Worm (Caenorhabditis elegans) whole organism, young adult: ENCODE data around the gene F26F4.8.
A peak's percentile ranks its signal among the peaks of the same experiment; 100 is the strongest.

Experiments used
- C17E4.6 ChIP-seq: fragments of 200-800 bp; sonication (Bioruptor generic); IDR thresholded peaks from 2 replicates; pipeline ENCODE4 v1.3.6; 2022; ENCODE audit warnings: missing genetic modification reagents, missing genetic modification characterization, missing compliant biosample characterization
- D2030.7 ChIP-seq: fragments of 200-800 bp; sonication (Bioruptor generic); IDR thresholded peaks from 2 replicates; pipeline ENCODE4 v1.3.6; 2022; ENCODE audit warnings: missing genetic modification reagents, missing genetic modification characterization, missing compliant biosample characterization
- F23B12.7 ChIP-seq: sonication (generic microtip); optimal IDR thresholded peaks from 2 replicates; lab custom pipeline; 2017; ENCODE audit warnings: missing genetic modification characterization, mild to moderate bottlenecking, missing compliant biosample characterization, antibody characterized with exemption, moderate library complexity; ENCODE audit not compliant: insufficient read depth
- F49E8.2 ChIP-seq: sonication (generic microtip); optimal IDR thresholded peaks from 3 replicates; lab custom pipeline; 2017; ENCODE audit warnings: missing genetic modification characterization, mild to moderate bottlenecking, missing compliant biosample characterization, antibody characterized with exemption, moderate library complexity; ENCODE audit not compliant: insufficient read depth
- T07F8.4 ChIP-seq: sonication (generic microtip); optimal IDR thresholded peaks from 2 replicates; lab custom pipeline; 2016; ENCODE audit warnings: mild to moderate bottlenecking, missing genetic modification characterization, moderate library complexity, missing compliant biosample characterization
- Y56A3A.18 ChIP-seq: fragments of 200-800 bp; sonication (Bioruptor generic); IDR thresholded peaks from 2 replicates; pipeline ENCODE4 v1.3.6; 2022; ENCODE audit warnings: missing genetic modification reagents, missing genetic modification characterization, missing compliant biosample characterization
- Y95B8A.8 ChIP-seq: fragments of 200-800 bp; sonication (Bioruptor generic); IDR thresholded peaks from 2 replicates; pipeline ENCODE4 v1.3.6; 2022; ENCODE audit warnings: missing genetic modification reagents, missing genetic modification characterization, missing compliant biosample characterization
- ZK185.1 ChIP-seq: sonication (generic microtip); optimal IDR thresholded peaks from 2 replicates; lab custom pipeline; 2016; ENCODE audit warnings: mild to moderate bottlenecking, missing genetic modification characterization, missing compliant biosample characterization; ENCODE audit not compliant: poor library complexity, severe bottlenecking
- aptf-2 ChIP-seq: fragments of 200-800 bp; sonication (Bioruptor generic); conservative IDR thresholded peaks from 2 replicates; pipeline ENCODE4 v1.3.6; 2022; ENCODE audit warnings: missing genetic modification reagents, missing genetic modification characterization, missing compliant biosample characterization
- attf-3 ChIP-seq: fragments of 200-800 bp; sonication (Bioruptor generic); conservative IDR thresholded peaks from 2 replicates; pipeline ENCODE4 v1.3.6; 2022; ENCODE audit warnings: missing genetic modification reagents, missing genetic modification characterization, missing compliant biosample characterization
- ccch-3 ChIP-seq: fragments of 200-800 bp; sonication (Bioruptor generic); optimal IDR thresholded peaks from 2 replicates; lab custom pipeline; 2018; ENCODE audit warnings: mild to moderate bottlenecking, missing genetic modification characterization, missing compliant biosample characterization
- cebp-2 ChIP-seq: fragments of 200-800 bp; sonication (Bioruptor generic); IDR thresholded peaks from 2 replicates; pipeline ENCODE4 v1.3.6; 2022; ENCODE audit warnings: missing genetic modification characterization, missing compliant biosample characterization
- ceh-27 ChIP-seq: fragments of 200-800 bp; sonication (Bioruptor generic); optimal IDR thresholded peaks from 2 replicates; lab custom pipeline; 2018; ENCODE audit warnings: mild to moderate bottlenecking, missing genetic modification characterization, moderate library complexity, missing compliant biosample characterization
- ceh-40 ChIP-seq: fragments of 200-800 bp; sonication (Bioruptor generic); IDR thresholded peaks from 2 replicates; pipeline ENCODE4 v1.3.6; 2022; ENCODE audit warnings: missing genetic modification characterization, missing compliant biosample characterization
- ceh-58 ChIP-seq: fragments of 200-800 bp; sonication (Bioruptor generic); IDR thresholded peaks from 2 replicates; pipeline ENCODE4 v1.3.6; 2022; ENCODE audit warnings: missing genetic modification characterization, missing compliant biosample characterization
- ceh-91 ChIP-seq: fragments of 200-800 bp; sonication (Bioruptor generic); IDR thresholded peaks from 2 replicates; pipeline ENCODE4 v1.3.6; 2022; ENCODE audit warnings: missing genetic modification reagents, missing genetic modification characterization, missing compliant biosample characterization
- egrh-3 ChIP-seq: fragments of 200-800 bp; sonication (Bioruptor generic); IDR thresholded peaks from 2 replicates; pipeline ENCODE4 v1.3.6; 2022; ENCODE audit warnings: missing genetic modification reagents, missing genetic modification characterization, missing compliant biosample characterization
- ekl-4 ChIP-seq: fragments of 200-800 bp; sonication (Bioruptor generic); IDR thresholded peaks from 2 replicates; pipeline ENCODE4 v1.3.6; 2022; ENCODE audit warnings: missing genetic modification reagents, missing genetic modification characterization, missing compliant biosample characterization
- him-1 ChIP-seq: sonication (generic microtip); optimal IDR thresholded peaks from 2 replicates; lab custom pipeline; 2016; ENCODE audit warnings: missing genotype, missing genetic modification reagents, missing genetic modification characterization, missing compliant biosample characterization
- hlh-12 ChIP-seq: sonication (generic microtip); optimal IDR thresholded peaks from 2 replicates; lab custom pipeline; 2016; ENCODE audit warnings: missing genetic modification characterization, missing compliant biosample characterization
- hmg-1.2 ChIP-seq: fragments of 200-800 bp; sonication (Bioruptor generic); IDR thresholded peaks from 2 replicates; pipeline ENCODE4 v1.3.6; 2022; ENCODE audit warnings: missing genetic modification reagents, missing genetic modification characterization, missing compliant biosample characterization
- hrde-1 ChIP-seq: sonication (generic microtip); optimal IDR thresholded peaks from 2 replicates; lab custom pipeline; 2016; ENCODE audit warnings: missing genetic modification characterization, mild to moderate bottlenecking, missing compliant biosample characterization, moderate library complexity, missing genotype, missing genetic modification reagents, borderline replicate concordance
- hsf-1 ChIP-seq: fragments of 200-800 bp; sonication (Bioruptor generic); IDR thresholded peaks from 2 replicates; pipeline ENCODE4 v1.3.6; 2022; ENCODE audit warnings: missing genetic modification reagents, missing genetic modification characterization, missing compliant biosample characterization
- let-607 ChIP-seq, 2 experiments: fragments of 200-800 bp in 1 of 2; sonication (Bioruptor generic) in 1 of 2; sonication (generic microtip) in 1 of 2; optimal IDR thresholded peaks; 2 replicates each; lab custom pipeline; 2016 to 2018; ENCODE audit warnings: mild to moderate bottlenecking in 2 of 2, missing compliant biosample characterization in 2 of 2, missing genetic modification characterization in 2 of 2, moderate library complexity in 2 of 2, missing genotype in 1 of 2
- lin-35 ChIP-seq, 3 experiments: fragments of 150-350 bp in 2 of 3; sonication (generic microtip) in 1 of 3; optimal IDR thresholded peaks; 2 replicates each; lab custom pipeline; 2014 to 2018; ENCODE audit warnings: missing biosample characterization in 3 of 3, missing genetic modification characterization in 3 of 3, missing genetic modification reagents in 3 of 3
- lin-40 ChIP-seq: sonication (generic microtip); optimal IDR thresholded peaks from 2 replicates; lab custom pipeline; 2016; ENCODE audit warnings: missing genetic modification characterization, mild to moderate bottlenecking, missing compliant biosample characterization, missing genotype, missing genetic modification reagents
- lin-54 ChIP-seq: fragments of 200-800 bp; sonication (Bioruptor generic); optimal IDR thresholded peaks from 2 replicates; lab custom pipeline; 2018; ENCODE audit warnings: mild to moderate bottlenecking, missing genetic modification characterization, missing compliant biosample characterization
- lsl-1 ChIP-seq: fragments of 200-800 bp; sonication (Bioruptor generic); optimal IDR thresholded peaks from 2 replicates; lab custom pipeline; 2018; ENCODE audit warnings: mild to moderate bottlenecking, missing genetic modification characterization, moderate library complexity, missing compliant biosample characterization
- madf-3 ChIP-seq: fragments of 200-800 bp; sonication (Bioruptor generic); IDR thresholded peaks from 2 replicates; pipeline ENCODE4 v1.3.6; 2022; ENCODE audit warnings: missing genetic modification reagents, missing genetic modification characterization, missing compliant biosample characterization
- madf-8 ChIP-seq: fragments of 200-800 bp; sonication (Bioruptor generic); conservative IDR thresholded peaks from 2 replicates; pipeline ENCODE4 v1.3.6; 2022; ENCODE audit warnings: missing genetic modification reagents, missing genetic modification characterization, missing compliant biosample characterization
- mcd-1 ChIP-seq: fragments of 200-800 bp; sonication (Bioruptor generic); IDR thresholded peaks from 2 replicates; pipeline ENCODE4 v1.3.6; 2022; ENCODE audit warnings: missing genetic modification reagents, missing genetic modification characterization, missing compliant biosample characterization
- mel-28 ChIP-seq: sonication (generic microtip); optimal IDR thresholded peaks from 2 replicates; lab custom pipeline; 2016; ENCODE audit warnings: borderline replicate concordance, mild to moderate bottlenecking, missing genetic modification characterization, missing compliant biosample characterization
- mxl-1 ChIP-seq: sonication (generic microtip); optimal IDR thresholded peaks from 2 replicates; lab custom pipeline; 2016; ENCODE audit warnings: missing genetic modification characterization, missing compliant biosample characterization
- nfya-2 ChIP-seq: fragments of 200-800 bp; sonication (Bioruptor generic); IDR thresholded peaks from 2 replicates; pipeline ENCODE4 v1.3.6; 2022; ENCODE audit warnings: missing genetic modification reagents, missing genetic modification characterization, missing compliant biosample characterization
- pbrm-1 ChIP-seq: fragments of 200-800 bp; sonication (Bioruptor generic); IDR thresholded peaks from 2 replicates; pipeline ENCODE4 v1.3.6; 2022; ENCODE audit warnings: missing genetic modification reagents, missing genetic modification characterization, missing compliant biosample characterization
- rcor-1 ChIP-seq: fragments of 200-800 bp; sonication (Bioruptor generic); IDR thresholded peaks from 2 replicates; pipeline ENCODE4 v1.3.6; 2022; ENCODE audit warnings: missing genetic modification reagents, missing genetic modification characterization, missing compliant biosample characterization
- rec-8 ChIP-seq, 2 experiments: sonication (generic microtip); optimal IDR thresholded peaks; 2 replicates each; lab custom pipeline; 2016; ENCODE audit warnings: mild to moderate bottlenecking in 2 of 2, missing genetic modification characterization in 2 of 2, missing genetic modification reagents in 2 of 2, missing genotype in 2 of 2, missing biosample characterization in 1 of 2, missing compliant biosample characterization in 1 of 2, moderate library complexity in 1 of 2
- sdz-38 ChIP-seq: sonication (generic microtip); optimal IDR thresholded peaks from 2 replicates; lab custom pipeline; 2016; ENCODE audit warnings: missing genotype, missing genetic modification characterization, missing compliant biosample characterization
- unc-130 ChIP-seq: sonication (generic microtip); optimal IDR thresholded peaks from 2 replicates; lab custom pipeline; 2016; ENCODE audit warnings: missing genetic modification reagents, missing genetic modification characterization, missing compliant biosample characterization
- zim-3 ChIP-seq: sonication (generic microtip); optimal IDR thresholded peaks from 2 replicates; lab custom pipeline; 2017; ENCODE audit warnings: mild to moderate bottlenecking, missing genetic modification characterization, moderate library complexity, missing compliant biosample characterization
- ztf-18 ChIP-seq: sonication (generic microtip); optimal IDR thresholded peaks from 2 replicates; lab custom pipeline; 2016; ENCODE audit warnings: missing genotype, mild to moderate bottlenecking, missing genetic modification characterization, missing compliant biosample characterization

The F26F4.8 gene

DNA sequence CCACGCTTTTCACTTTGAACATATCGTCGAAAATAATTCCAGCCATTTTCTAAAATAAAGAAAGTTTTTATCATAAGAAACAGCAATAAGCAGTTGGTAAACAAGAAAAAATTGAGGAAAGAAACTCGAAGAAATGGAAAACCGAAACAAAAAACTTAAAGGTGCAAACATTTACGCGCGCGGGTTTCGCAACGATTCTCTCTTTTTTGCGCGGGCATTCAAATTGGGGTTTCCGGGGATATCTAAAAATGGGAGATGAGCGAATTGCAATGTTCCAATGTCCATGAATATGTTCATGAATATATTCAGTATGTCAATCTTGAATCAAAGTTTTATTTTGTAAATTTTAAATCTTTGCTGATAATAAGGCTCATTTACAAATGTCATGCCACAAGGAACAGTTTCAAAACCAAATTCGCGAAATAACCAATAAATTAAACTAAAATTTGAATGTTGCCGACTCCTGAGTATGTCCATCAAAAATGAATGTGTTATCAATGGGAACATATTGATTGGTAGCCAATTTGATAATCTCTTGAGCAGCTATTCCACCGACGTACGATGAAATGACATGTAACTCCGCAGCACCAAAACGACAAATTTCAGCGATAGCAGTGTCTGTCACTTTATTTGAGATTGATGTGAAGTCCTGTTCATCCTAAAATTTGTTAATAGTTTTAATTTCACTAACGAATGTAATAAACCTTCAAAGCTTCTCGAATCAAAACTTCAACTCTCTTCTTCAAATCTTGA, 12.9 kb upstream of the F26F4.8 start, which contains the start of gene rpb-8 (continued):
- TF ChIP-seq hmg-1.2 (GFP tag; lab: Robert Waterston, UW): peak; percentile 8; the same call in 1 of the 2 replicates
- no peak for TF ChIP-seq sdz-38 (tag; lab: Kevin White, UChicago)
- no peak for TF ChIP-seq T07F8.4 (tag; lab: Kevin White, UChicago)
- peak; percentile 52 for TF ChIP-seq F23B12.7
- no peak for TF ChIP-seq zim-3
- TF ChIP-seq egrh-3: no peak
- TF ChIP-seq ceh-91 (GFP tag; lab: Robert Waterston, UW): 0 out of 2 replicates have a peak, but pooled peaks have one; percentile 14
- TF ChIP-seq hsf-1 (GFP tag; lab: Robert Waterston, UW): no peak
- TF ChIP-seq Y95B8A.8 (GFP tag; lab: Robert Waterston, UW): no peak

ce11 chrIII:4917077-4917476, 11.8 kb upstream of the F26F4.8 start, which contains the start of gene rars-1:
Gene rars-1 (minus strand): TSS chrIII:4917177.
- TF ChIP-seq ekl-4 (GFP tag; lab: Robert Waterston, UW): no peak
- TF ChIP-seq rcor-1 (GFP tag; lab: Robert Waterston, UW): no peak
- 0 out of 2 replicates have a peak, but pooled peaks have one; percentile 56 for TF ChIP-seq ceh-58
- no peak for TF ChIP-seq mxl-1 (tag; lab: Kevin White, UChicago)
- no peak for TF ChIP-seq Y56A3A.18 (GFP tag; lab: Robert Waterston, UW)
- peak; percentile 14 for TF ChIP-seq lin-54 (GFP tag; lab: Kevin White, UChicago)
- TF ChIP-seq lin-35 (GFP tag; optimal IDR thresholded peaks at IDR 0.05; lab: Kevin White, UChicago): no peak
- no peak for TF ChIP-seq madf-3 (GFP tag; lab: Robert Waterston, UW)
- no peak for TF ChIP-seq nfya-2
- TF ChIP-seq, all 124 proteins: peak for 2

DNA sequence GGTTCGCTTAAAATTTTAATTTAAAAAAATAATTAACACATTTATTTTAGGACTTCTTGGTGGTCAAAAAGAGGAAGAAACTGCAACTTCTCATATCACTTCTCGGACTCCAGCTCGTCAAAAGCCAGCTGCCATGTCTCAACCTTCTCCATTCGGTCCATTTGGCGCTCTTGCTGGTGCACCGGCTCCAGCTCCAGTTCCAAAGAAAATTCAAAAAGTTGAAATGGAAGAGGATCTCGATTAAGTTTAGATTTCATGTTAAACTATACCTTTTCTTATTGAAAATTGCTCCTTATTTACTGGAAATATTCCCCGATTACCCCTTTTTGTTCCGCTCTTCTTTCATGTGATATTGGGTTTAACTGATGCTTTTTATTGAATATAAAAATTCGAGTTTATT, 8.5 kb upstream of the F26F4.8 start:
- no peak for TF ChIP-seq F49E8.2 (tag; lab: Kevin White, UChicago)
- no peak for TF ChIP-seq aptf-2 (GFP tag; lab: Robert Waterston, UW)
- TF ChIP-seq hrde-1 (tag; lab: Kevin White, UChicago): peak; percentile 19

DNA sequence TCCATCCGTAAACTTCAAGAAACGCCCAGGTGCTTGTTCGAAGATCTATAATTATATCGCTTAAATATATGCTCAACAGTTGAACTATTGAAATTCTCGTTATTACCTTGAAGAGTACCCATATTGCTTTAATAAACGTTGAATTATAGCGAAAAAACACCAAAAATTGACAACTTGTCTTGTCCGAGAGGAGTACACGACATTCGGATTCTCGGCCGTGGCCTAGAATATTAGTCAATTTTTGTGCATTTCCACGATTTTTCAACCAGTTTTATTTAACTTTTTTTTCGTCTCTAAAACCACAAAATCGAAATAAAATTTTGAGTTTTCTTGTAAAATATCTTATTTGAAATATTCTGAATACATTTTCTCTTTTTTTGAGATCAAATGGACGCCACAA, 7.0 kb upstream of the F26F4.8 start, which contains the start of the genes F26F4.9 and cee-1:
F26F4.9 (minus strand) TSS at position 205 of the 400 bp plus-strand sequence.
cee-1 (plus strand) TSS at position 383 of the 400 bp plus-strand sequence.
- TF ChIP-seq ceh-27 (GFP tag; lab: Kevin White, UChicago): peak; percentile 61
- peak; percentile 3 for TF ChIP-seq lin-54 (GFP tag; lab: Kevin White, UChicago)
- no peak for TF ChIP-seq ccch-3 (GFP tag; lab: Kevin White, UChicago)
- 0 out of 2 replicates have a peak, but pooled peaks have one; percentile 10 for TF ChIP-seq ceh-40 (GFP tag; lab: Robert Waterston, UW)
- no peak for TF ChIP-seq C17E4.6
- peak; percentile 44 for TF ChIP-seq him-1 (tag; lab: Kevin White, UChicago)
- peak; percentile 26; the same call in 1 of the 2 replicates for TF ChIP-seq D2030.7 (GFP tag; lab: Robert Waterston, UW)
- TF ChIP-seq rcor-1 (GFP tag; lab: Robert Waterston, UW): 0 out of 2 replicates have a peak, but pooled peaks have one; percentile 15
- peak in 1 of 2 experiments; percentile 53 for TF ChIP-seq rec-8 (tag; optimal IDR thresholded peaks at IDR 0.05; lab: Kevin White, UChicago)
- TF ChIP-seq let-607 (tag; optimal IDR thresholded peaks at IDR 0.05; lab: Kevin White, UChicago): peak in 1 of 2 experiments; percentile 60
- TF ChIP-seq mcd-1: peak; percentile 48; the same call in 1 of the 2 replicates
- TF ChIP-seq cebp-2 (GFP tag; lab: Robert Waterston, UW): no peak
- peak; percentile 5 for TF ChIP-seq lin-40 (tag; lab: Kevin White, UChicago)
- no peak for TF ChIP-seq attf-3 (GFP tag; lab: Robert Waterston, UW)
- TF ChIP-seq unc-130 (GFP tag; lab: Kevin White, UChicago): peak; percentile 53
- TF ChIP-seq hlh-12 (tag; lab: Kevin White, UChicago): no peak
- TF ChIP-seq lin-35 (GFP tag; optimal IDR thresholded peaks at IDR 0.05; lab: Kevin White, UChicago): peak in 1 of 3 experiments; percentile 63
- peak; percentile 34 for TF ChIP-seq lsl-1
- peak; percentile 76 for TF ChIP-seq ZK185.1
- no peak for TF ChIP-seq pbrm-1 (GFP tag; lab: Robert Waterston, UW)
- TF ChIP-seq madf-8 (GFP tag; lab: Robert Waterston, UW): peak; percentile 36; the same call in 1 of the 2 replicates
- TF ChIP-seq ztf-18 (tag; lab: Kevin White, UChicago): peak; percentile 8
- TF ChIP-seq mel-28 (tag; lab: Kevin White, UChicago): no peak
